Fruit fly (Drosophila melanogaster) whole organism, embryonic: ENCODE data around the gene Glut3.

Source experiments
- Atf-2 ChIP-seq: fragments of 200-800 bp; sonication (Bioruptor generic); optimal IDR thresholded peaks from 2 replicates; lab custom pipeline; 2016; ENCODE audit warnings: missing biosample characterization, missing genetic modification characterization
- Bteb2 ChIP-seq: fragments of 200-800 bp; sonication (Bioruptor generic); optimal IDR thresholded peaks from 2 replicates; lab custom pipeline; 2016; ENCODE audit warnings: missing biosample characterization, missing genetic modification characterization
- CG10209 ChIP-seq: fragments of 200-800 bp; sonication (Bioruptor generic); optimal IDR thresholded peaks from 3 replicates; lab custom pipeline; 2017; ENCODE audit warnings: missing biosample characterization, mild to moderate bottlenecking, missing genetic modification characterization, missing genetic modification reagents
- CG10274 ChIP-seq: fragments of 200-800 bp; sonication (Bioruptor generic); optimal IDR thresholded peaks from 3 replicates; lab custom pipeline; 2017; ENCODE audit warnings: missing biosample characterization, mild to moderate bottlenecking, missing genetic modification characterization
- CG11093 ChIP-seq: fragments of 200-800 bp; sonication (Bioruptor generic); IDR thresholded peaks from 3 replicates; pipeline ENCODE4 v1.3.6; 2022; ENCODE audit warnings: missing biosample characterization, missing genetic modification characterization
- CG11398 ChIP-seq: fragments of 200-800 bp; sonication (Bioruptor generic); optimal IDR thresholded peaks from 2 replicates; lab custom pipeline; 2016; ENCODE audit warnings: missing biosample characterization, missing genetic modification characterization
- CG11504 ChIP-seq: fragments of 200-800 bp; sonication (Bioruptor generic); optimal IDR thresholded peaks from 3 replicates; lab custom pipeline; 2019; ENCODE audit warnings: missing biosample characterization, mild to moderate bottlenecking, missing genetic modification characterization, moderate library complexity
- CG13624 ChIP-seq: fragments of 200-800 bp; sonication (Bioruptor generic); optimal IDR thresholded peaks from 2 replicates; lab custom pipeline; 2016; ENCODE audit warnings: missing biosample characterization, missing genetic modification characterization
- CG14050 ChIP-seq: fragments of 200-800 bp; sonication (Bioruptor generic); IDR thresholded peaks from 3 replicates; pipeline ENCODE4 v1.3.6; 2022; ENCODE audit warnings: missing biosample characterization, missing genetic modification characterization
- CG14441 ChIP-seq: fragments of 200-800 bp; sonication (Bioruptor generic); IDR thresholded peaks from 2 replicates; pipeline ENCODE4 v1.3.6; 2022; ENCODE audit warnings: missing biosample characterization, missing genetic modification characterization
- CG1529 ChIP-seq: fragments of 200-800 bp; sonication (Bioruptor generic); optimal IDR thresholded peaks from 3 replicates; lab custom pipeline; 2018; ENCODE audit warnings: missing biosample characterization, missing genetic modification characterization
- CG1603 ChIP-seq: fragments of 200-800 bp; sonication (Bioruptor generic); optimal IDR thresholded peaks from 2 replicates; lab custom pipeline; 2019; ENCODE audit warnings: missing biosample characterization, mild to moderate bottlenecking, missing genetic modification characterization, moderate library complexity
- CG2116 ChIP-seq: fragments of 200-800 bp; sonication (Bioruptor generic); optimal IDR thresholded peaks from 3 replicates; lab custom pipeline; 2018; ENCODE audit warnings: missing biosample characterization, mild to moderate bottlenecking, missing genetic modification characterization
- CG3838 ChIP-seq: fragments of 200-800 bp; sonication (Bioruptor generic); optimal IDR thresholded peaks from 3 replicates; lab custom pipeline; 2016; ENCODE audit warnings: missing biosample characterization, missing genetic modification characterization
- CG42726 ChIP-seq: fragments of 200-800 bp; sonication (Bioruptor generic); IDR thresholded peaks from 2 replicates; pipeline ENCODE4 v1.3.6; 2022; ENCODE audit warnings: missing biosample characterization, missing genetic modification characterization; ENCODE audit not compliant: partially characterized antibody
- CG4617 ChIP-seq: fragments of 200-800 bp; sonication (Bioruptor generic); optimal IDR thresholded peaks from 3 replicates; lab custom pipeline; 2016; ENCODE audit warnings: missing biosample characterization, missing genetic modification characterization, borderline replicate concordance
- CG6272 ChIP-seq: fragments of 200-800 bp; sonication (Bioruptor generic); IDR thresholded peaks from 2 replicates; pipeline ENCODE4 v1.3.6; 2022; ENCODE audit warnings: missing biosample characterization, missing genetic modification characterization
- CG7928 ChIP-seq: fragments of 200-800 bp; sonication (Bioruptor generic); optimal IDR thresholded peaks from 2 replicates; lab custom pipeline; 2017; ENCODE audit warnings: missing biosample characterization, mild to moderate bottlenecking, missing genetic modification characterization
- CG9609 ChIP-seq: fragments of 200-800 bp; sonication (Bioruptor generic); optimal IDR thresholded peaks from 3 replicates; lab custom pipeline; 2016; ENCODE audit warnings: missing biosample characterization, missing genetic modification characterization
- CTCF ChIP-seq: fragments of 200-800 bp; sonication (Bioruptor generic); optimal IDR thresholded peaks from 2 replicates; lab custom pipeline; 2017; ENCODE audit warnings: missing biosample characterization, mild to moderate bottlenecking, missing genetic modification characterization, moderate library complexity
- D19A ChIP-seq: fragments of 200-800 bp; optimal IDR thresholded peaks from 3 replicates; lab custom pipeline; 2019; ENCODE audit warnings: missing biosample characterization, mild to moderate bottlenecking, missing genetic modification characterization, moderate library complexity
- Dad ChIP-seq: fragments of 200-800 bp; sonication (Bioruptor generic); optimal IDR thresholded peaks from 3 replicates; lab custom pipeline; 2016; ENCODE audit warnings: missing biosample characterization, missing genetic modification characterization
- Deaf1 ChIP-seq: fragments of 200-800 bp; optimal IDR thresholded peaks from 3 replicates; lab custom pipeline; 2019; ENCODE audit warnings: missing biosample characterization, mild to moderate bottlenecking, missing genetic modification characterization, moderate library complexity
- HHEX ChIP-seq: fragments of 200-800 bp; sonication (Bioruptor generic); optimal IDR thresholded peaks from 3 replicates; lab custom pipeline; 2017; ENCODE audit warnings: missing biosample characterization, mild to moderate bottlenecking, missing genetic modification characterization, missing genetic modification reagents
- HLH4C ChIP-seq: fragments of 200-800 bp; sonication (Bioruptor generic); IDR thresholded peaks from 3 replicates; pipeline ENCODE4 v1.3.6; 2022; ENCODE audit warnings: missing biosample characterization, missing genetic modification characterization; ENCODE audit not compliant: partially characterized antibody
- HmgD ChIP-seq: fragments of 200-800 bp; sonication (Bioruptor generic); optimal IDR thresholded peaks from 3 replicates; lab custom pipeline; 2016; ENCODE audit warnings: missing biosample characterization, missing genetic modification characterization
- Myb ChIP-seq: fragments of 200-800 bp; sonication (Bioruptor generic); optimal IDR thresholded peaks from 2 replicates; lab custom pipeline; 2016; ENCODE audit warnings: missing biosample characterization, missing genetic modification characterization
- Poxn ChIP-seq: fragments of 200-800 bp; sonication (Bioruptor generic); IDR thresholded peaks from 2 replicates; pipeline ENCODE4 v1.3.6; 2022; ENCODE audit warnings: missing biosample characterization, missing genetic modification characterization
- Rx ChIP-seq: fragments of 200-800 bp; sonication (Bioruptor generic); IDR thresholded peaks from 2 replicates; pipeline ENCODE4 v1.3.6; 2022; ENCODE audit warnings: missing biosample characterization, missing genetic modification characterization
- Sry-δ ChIP-seq: fragments of 200-800 bp; sonication (Bioruptor generic); optimal IDR thresholded peaks from 2 replicates; lab custom pipeline; 2016; ENCODE audit warnings: missing biosample characterization, missing genetic modification characterization
- Ssrp ChIP-seq: fragments of 200-800 bp; sonication (Bioruptor generic); optimal IDR thresholded peaks from 2 replicates; lab custom pipeline; 2018; ENCODE audit warnings: missing biosample characterization, mild to moderate bottlenecking, missing genetic modification characterization, moderate library complexity
- Xbp1 ChIP-seq: fragments of 200-800 bp; sonication (Bioruptor generic); optimal IDR thresholded peaks from 3 replicates; lab custom pipeline; 2016; ENCODE audit warnings: missing biosample characterization, mild to moderate bottlenecking, missing genetic modification characterization
- abd-A ChIP-seq: fragments of 200-800 bp; sonication (Bioruptor generic); optimal IDR thresholded peaks from 3 replicates; lab custom pipeline; 2019; ENCODE audit warnings: missing biosample characterization, mild to moderate bottlenecking, missing genetic modification characterization, moderate library complexity
- ara ChIP-seq: fragments of 200-800 bp; sonication (Bioruptor generic); IDR thresholded peaks from 2 replicates; pipeline ENCODE4 v1.3.6; 2022; ENCODE audit warnings: missing biosample characterization, missing genetic modification characterization
- da ChIP-seq: fragments of 200-800 bp; sonication (Bioruptor generic); optimal IDR thresholded peaks from 2 replicates; lab custom pipeline; 2016; ENCODE audit warnings: missing biosample characterization, missing genetic modification characterization
- en ChIP-seq: fragments of 200-800 bp; sonication (Bioruptor generic); optimal IDR thresholded peaks from 2 replicates; lab custom pipeline; 2016; ENCODE audit warnings: missing biosample characterization, missing genetic modification characterization
- esg ChIP-seq: fragments of 200-800 bp; sonication (Bioruptor generic); conservative IDR thresholded peaks from 2 replicates; pipeline ENCODE4 v1.3.6; 2022; ENCODE audit warnings: missing biosample characterization, missing genetic modification characterization
- eyg ChIP-seq: fragments of 200-800 bp; sonication (Bioruptor generic); optimal IDR thresholded peaks from 3 replicates; lab custom pipeline; 2016; ENCODE audit warnings: missing biosample characterization, missing genetic modification characterization
- fd64A ChIP-seq: fragments of 200-800 bp; sonication (Bioruptor generic); optimal IDR thresholded peaks from 3 replicates; lab custom pipeline; 2018; ENCODE audit warnings: missing biosample characterization, mild to moderate bottlenecking, missing genetic modification characterization
- gsb-n ChIP-seq: fragments of 200-800 bp; sonication (Bioruptor generic); optimal IDR thresholded peaks from 3 replicates; lab custom pipeline; 2018; ENCODE audit warnings: missing biosample characterization, mild to moderate bottlenecking, missing genetic modification characterization
- jigr1 ChIP-seq: fragments of 200-800 bp; sonication (Bioruptor generic); IDR thresholded peaks from 3 replicates; pipeline ENCODE4 v1.3.6; 2022; ENCODE audit warnings: missing biosample characterization, missing genetic modification characterization
- lbe ChIP-seq: fragments of 200-800 bp; sonication (Bioruptor generic); optimal IDR thresholded peaks from 2 replicates; lab custom pipeline; 2016; ENCODE audit warnings: missing biosample characterization, mild to moderate bottlenecking, missing genetic modification characterization
- pfk ChIP-seq: fragments of 200-800 bp; sonication (Bioruptor generic); optimal IDR thresholded peaks from 2 replicates; lab custom pipeline; 2018; ENCODE audit warnings: missing biosample characterization, mild to moderate bottlenecking, missing genetic modification characterization, moderate library complexity
- rib ChIP-seq: fragments of 200-800 bp; sonication (Bioruptor generic); IDR thresholded peaks from 2 replicates; pipeline ENCODE4 v1.3.6; 2022; ENCODE audit warnings: missing biosample characterization, missing genetic modification characterization
- sisA ChIP-seq: fragments of 200-800 bp; sonication (Bioruptor generic); IDR thresholded peaks from 2 replicates; pipeline ENCODE4 v1.3.6; 2022; ENCODE audit warnings: missing biosample characterization, missing genetic modification characterization
- sr ChIP-seq: fragments of 200-800 bp; sonication (Bioruptor generic); IDR thresholded peaks from 3 replicates; pipeline ENCODE4 v1.3.6; 2022; ENCODE audit warnings: missing biosample characterization, missing genetic modification characterization
- zf30C ChIP-seq: fragments of 200-800 bp; sonication (Bioruptor generic); optimal IDR thresholded peaks from 3 replicates; lab custom pipeline; 2018; ENCODE audit warnings: missing biosample characterization, mild to moderate bottlenecking, missing genetic modification characterization

Glut3 gene

dm6 chr3R:16791619-16792018, 3.5 kb downstream of the Glut3 start:
- TF ChIP-seq abd-A (tag; lab: Kevin White, UChicago) (peak; percentile 98), pfk (GFP tag; lab: Kevin White, UChicago) (no peak), sr (0 out of 3 replicates have a peak, but pooled peaks have one; percentile 24), Dad (GFP tag; lab: Kevin White, UChicago) (no peak), CG11398 (no peak), Deaf1 (tag; lab: Kevin White, UChicago) (peak; percentile 32), CG6272 (GFP tag; lab: Robert Waterston, UW) (peak; percentile 22; the same call in 1 of the 2 replicates), rib (no peak), fd64A (no peak)

- TF ChIP-seq CG11504 (tag; lab: Kevin White, UChicago) = no peak
- TF ChIP-seq HLH4C (GFP tag; lab: Robert Waterston, UW) = 0 out of 3 replicates have a peak, but pooled peaks have one; percentile 14
- TF ChIP-seq ara (GFP tag; lab: Robert Waterston, UW) = no peak
- peak; percentile 90 for TF ChIP-seq abd-A (tag; lab: Kevin White, UChicago)
These were observed 4.5 kb downstream of the Glut3 start for dm6 chr3R:16792586-16792985.

- peak; percentile 46 for TF ChIP-seq zf30C
- no peak for TF ChIP-seq Atf-2 (GFP tag; lab: Kevin White, UChicago)
- peak; percentile 26 for TF ChIP-seq CG1603 (tag; lab: Kevin White, UChicago)
- peak; percentile 56 for TF ChIP-seq D19A (tag; lab: Kevin White, UChicago)
- no peak for TF ChIP-seq da (GFP tag; lab: Kevin White, UChicago)
- TF ChIP-seq Ssrp (tag; lab: Kevin White, UChicago) = no peak
- no peak for TF ChIP-seq CG42726 (GFP tag; lab: Robert Waterston, UW)
- no peak for TF ChIP-seq lbe (GFP tag; lab: Kevin White, UChicago)
- TF ChIP-seq CTCF (GFP tag; lab: Kevin White, UChicago) = no peak
- TF ChIP-seq CG11504 (tag; lab: Kevin White, UChicago) = peak; percentile 81
- 0 out of 2 replicates have a peak, but pooled peaks have one; percentile 27 for TF ChIP-seq CG14441 (GFP tag; lab: Robert Waterston, UW)
- TF ChIP-seq CG9609 (GFP tag; lab: Kevin White, UChicago) = no peak
- no peak for TF ChIP-seq CG7928 (GFP tag; lab: Kevin White, UChicago)
- peak; percentile 49 for TF ChIP-seq Xbp1
- peak; percentile 16; the same call in 1 of the 2 replicates for TF ChIP-seq Rx (GFP tag; lab: Robert Waterston, UW)
- TF ChIP-seq Sry-δ = no peak
- TF ChIP-seq gsb-n (tag; lab: Kevin White, UChicago) = peak; percentile 44
- peak; percentile 51 for TF ChIP-seq CG1529 (GFP tag; lab: Kevin White, UChicago)
- no peak for TF ChIP-seq Bteb2 (GFP tag; lab: Kevin White, UChicago)
- peak; percentile 51 for TF ChIP-seq HHEX (GFP tag; lab: Kevin White, UChicago)
- TF ChIP-seq sr = 0 out of 3 replicates have a peak, but pooled peaks have one; percentile 16
- TF ChIP-seq jigr1 (GFP tag; lab: Robert Waterston, UW) = no peak
- peak; percentile 12 for TF ChIP-seq Myb
- no peak for TF ChIP-seq en (GFP tag; lab: Kevin White, UChicago)
- TF ChIP-seq CG3838 (GFP tag; lab: Kevin White, UChicago) = no peak
- TF ChIP-seq CG10274 (GFP tag; lab: Kevin White, UChicago) = peak; percentile 4
- peak; percentile 60 for TF ChIP-seq CG10209 (GFP tag; lab: Kevin White, UChicago)
- TF ChIP-seq sisA (GFP tag; lab: Robert Waterston, UW) = peak; percentile 7; the same call in 1 of the 2 replicates
- no peak for TF ChIP-seq eyg (GFP tag; lab: Kevin White, UChicago)
- no peak for TF ChIP-seq HmgD (GFP tag; lab: Kevin White, UChicago)
- TF ChIP-seq CG14050 (GFP tag; lab: Robert Waterston, UW) = no peak
- TF ChIP-seq CG2116 (GFP tag; lab: Kevin White, UChicago) = peak; percentile 16
- TF ChIP-seq CG11093 (GFP tag; lab: Robert Waterston, UW) = no peak
- peak; percentile 19; the same call in 1 of the 2 replicates for TF ChIP-seq esg
- TF ChIP-seq Poxn (GFP tag; lab: Robert Waterston, UW) = no peak
- TF ChIP-seq CG4617 = no peak
- TF ChIP-seq CG13624 = no peak
These were observed 6.0 kb downstream of the Glut3 start for dm6 chr3R:16793935-16794589.
